Worm (Caenorhabditis elegans) whole organism, L4 larva: ENCODE measurements around the gene F42A10.5.

Experiments used
- nhr-48 ChIP-seq: sonication (generic microtip); optimal IDR thresholded peaks from 2 replicates; lab custom pipeline; 2016; ENCODE audit warnings: mild to moderate bottlenecking, missing genetic modification characterization, missing compliant biosample characterization
- skn-1 ChIP-seq: fragments of 150-350 bp; optimal IDR thresholded peaks from 2 replicates; lab custom pipeline; 2014; ENCODE audit warnings: missing biosample characterization, missing genetic modification characterization

DNA sequence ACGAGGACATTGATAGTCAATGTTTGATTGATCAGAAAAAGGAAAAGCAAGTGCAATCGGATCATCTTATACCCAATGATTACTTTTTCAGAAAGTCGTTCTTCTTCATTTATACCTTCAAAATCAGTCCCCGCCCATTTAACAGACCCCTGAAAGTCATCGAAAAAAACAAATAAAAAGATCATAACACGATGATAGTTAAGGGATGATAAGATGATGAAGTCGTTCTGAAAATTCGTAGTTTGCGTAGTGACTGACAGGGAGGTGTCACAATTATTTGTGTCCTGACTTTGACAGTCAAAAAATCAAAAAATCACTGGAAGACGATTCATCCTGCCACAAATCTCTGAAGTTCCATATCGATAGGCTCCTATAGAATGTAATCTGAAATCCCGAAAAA, 21.2 kb upstream of the F42A10.5 start, which contains the start of gene ugt-66:
- TF ChIP-seq skn-1 = no peak
- TF ChIP-seq nhr-48 (tag; lab: Kevin White, UChicago) = no peak
